Fruit fly (Drosophila melanogaster) whole organism, adult: Measurements from ENCODE around the gene Tep1.

Experiments
- CG11617 ChIP-seq: fragments of 200-800 bp; sonication (Bioruptor generic); optimal IDR thresholded peaks from 2 replicates; lab custom pipeline; 2017; ENCODE audit warnings: mild to moderate bottlenecking, missing biosample characterization, missing genetic modification reagents, missing genetic modification characterization
- CG12768 ChIP-seq: fragments of 200-800 bp; sonication (Bioruptor generic); optimal IDR thresholded peaks from 2 replicates; lab custom pipeline; 2017; ENCODE audit warnings: missing biosample characterization, missing genetic modification characterization, mild to moderate bottlenecking, moderate library complexity, missing genetic modification reagents
- CG1620 ChIP-seq: fragments of 200-800 bp; sonication (Bioruptor generic); optimal IDR thresholded peaks from 2 replicates; lab custom pipeline; 2016; ENCODE audit warnings: missing biosample characterization, missing genetic modification characterization
- CG33017 ChIP-seq: fragments of 200-800 bp; sonication (Bioruptor generic); optimal IDR thresholded peaks from 2 replicates; lab custom pipeline; 2018; ENCODE audit warnings: missing biosample characterization, mild to moderate bottlenecking, missing genetic modification characterization, moderate library complexity
- CG5204 ChIP-seq: fragments of 200-800 bp; sonication (Bioruptor generic); optimal IDR thresholded peaks from 2 replicates; lab custom pipeline; 2016; ENCODE audit warnings: missing biosample characterization, missing genetic modification characterization
- CG7101 ChIP-seq: fragments of 200-800 bp; sonication (Bioruptor generic); optimal IDR thresholded peaks from 2 replicates; lab custom pipeline; 2018; ENCODE audit warnings: missing biosample characterization, mild to moderate bottlenecking, missing genetic modification characterization, moderate library complexity
- Clk ChIP-seq: fragments of 200-800 bp; sonication (Bioruptor generic); optimal IDR thresholded peaks from 2 replicates; lab custom pipeline; 2017; ENCODE audit warnings: missing biosample characterization, missing genetic modification characterization
- Crg-1 ChIP-seq: fragments of 200-800 bp; sonication (Bioruptor generic); optimal IDR thresholded peaks from 2 replicates; lab custom pipeline; 2016; ENCODE audit warnings: missing biosample characterization, missing genetic modification characterization
- Hr96 ChIP-seq: fragments of 200-800 bp; sonication (Bioruptor generic); optimal IDR thresholded peaks from 2 replicates; lab custom pipeline; 2016; ENCODE audit warnings: missing biosample characterization, missing genetic modification characterization
- cic ChIP-seq: fragments of 200-800 bp; sonication (Bioruptor generic); optimal IDR thresholded peaks from 2 replicates; lab custom pipeline; 2017; ENCODE audit warnings: missing biosample characterization, mild to moderate bottlenecking, missing genetic modification characterization, moderate library complexity
- cnc ChIP-seq, 2 experiments: fragments of >200 bp; optimal IDR thresholded peaks; 2 replicates each; lab custom pipeline; 2017
- kay ChIP-seq: fragments of 200-800 bp; sonication (Bioruptor generic); peaks from one replicate; lab custom pipeline; 2016; ENCODE audit warnings: missing biosample characterization, missing genetic modification characterization, borderline replicate concordance
- ovo ChIP-seq: fragments of 200-800 bp; sonication (Bioruptor generic); optimal IDR thresholded peaks from 2 replicates; lab custom pipeline; 2016; ENCODE audit warnings: missing biosample characterization, missing genetic modification characterization
- pad ChIP-seq: fragments of 200-800 bp; sonication (Bioruptor generic); optimal IDR thresholded peaks from 3 replicates; lab custom pipeline; 2017; ENCODE audit warnings: missing biosample characterization, missing genetic modification characterization, mild to moderate bottlenecking, moderate library complexity, missing genetic modification reagents

- TF ChIP-seq CG1620 (GFP tag; lab: Kevin White, UChicago) (no peak), CG7101 (tag; lab: Kevin White, UChicago) (no peak), cic (no peak), CG5204 (GFP tag; lab: Kevin White, UChicago) (no peak), Clk (GFP tag; lab: Kevin White, UChicago) (no peak), CG33017 (tag; lab: Kevin White, UChicago) (no peak), pad (GFP tag; lab: Kevin White, UChicago) (no peak), kay (no peak), Crg-1 (GFP tag; lab: Kevin White, UChicago) (no peak), CG12768 (GFP tag; lab: Kevin White, UChicago) (no peak), CG11617 (GFP tag; lab: Kevin White, UChicago) (no peak), cnc (optimal IDR thresholded peaks at IDR 0.05; lab: Kevin White, UChicago) (no peak), ovo (GFP tag; lab: Kevin White, UChicago) (no peak), Hr96 (no peak)
Observed at dm6 chr2L:15883090-15883489, 10.5 kb downstream of the Tep1 start, which contains the start of gene CG44475.
